Fruit fly (Drosophila melanogaster): ENCODE data around the gene CG14969.
A peak's percentile ranks its signal among the peaks of the same experiment; 100 is the strongest.

Gene CG14969

DNA sequence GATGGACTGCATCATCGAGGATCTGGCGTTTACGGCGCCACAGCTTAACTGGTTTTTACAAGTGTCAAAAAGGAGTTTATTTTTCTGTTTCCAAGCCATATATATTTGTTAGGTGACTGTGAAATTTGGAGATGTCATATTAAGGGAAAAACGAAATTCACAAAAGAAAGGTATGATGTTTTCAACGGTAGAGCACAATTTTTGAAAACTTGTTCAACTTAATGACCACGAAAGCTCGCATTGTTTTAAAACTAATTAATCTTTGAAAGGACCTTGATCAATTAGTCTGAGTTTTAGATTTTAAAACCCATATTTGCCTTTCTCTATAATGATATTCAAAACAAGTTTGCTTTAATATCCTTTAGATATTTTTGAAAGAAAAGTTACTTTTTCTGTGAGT lies 6.0 kb downstream of the CG14969 start, which contains the start of gene Strip:
Strip (minus strand) TSS at position 101 of the 400 bp plus-strand sequence.
- no peak for TF ChIP-seq so (GFP tag; IDR thresholded peaks at IDR 0.05)
- no peak for TF ChIP-seq CG34224 (GFP tag; IDR thresholded peaks at IDR 0.05; ENCODE audit: partially characterized antibody)
- no peak for TF ChIP-seq dimm (GFP tag; IDR thresholded peaks at IDR 0.05)
- no peak for TF ChIP-seq CG12155 (GFP tag; optimal IDR thresholded peaks at IDR 0.05)
- no peak for TF ChIP-seq exex (tag; optimal IDR thresholded peaks at IDR 0.05)
- no peak for TF ChIP-seq pzg (GFP tag; optimal IDR thresholded peaks at IDR 0.05)

DNA sequence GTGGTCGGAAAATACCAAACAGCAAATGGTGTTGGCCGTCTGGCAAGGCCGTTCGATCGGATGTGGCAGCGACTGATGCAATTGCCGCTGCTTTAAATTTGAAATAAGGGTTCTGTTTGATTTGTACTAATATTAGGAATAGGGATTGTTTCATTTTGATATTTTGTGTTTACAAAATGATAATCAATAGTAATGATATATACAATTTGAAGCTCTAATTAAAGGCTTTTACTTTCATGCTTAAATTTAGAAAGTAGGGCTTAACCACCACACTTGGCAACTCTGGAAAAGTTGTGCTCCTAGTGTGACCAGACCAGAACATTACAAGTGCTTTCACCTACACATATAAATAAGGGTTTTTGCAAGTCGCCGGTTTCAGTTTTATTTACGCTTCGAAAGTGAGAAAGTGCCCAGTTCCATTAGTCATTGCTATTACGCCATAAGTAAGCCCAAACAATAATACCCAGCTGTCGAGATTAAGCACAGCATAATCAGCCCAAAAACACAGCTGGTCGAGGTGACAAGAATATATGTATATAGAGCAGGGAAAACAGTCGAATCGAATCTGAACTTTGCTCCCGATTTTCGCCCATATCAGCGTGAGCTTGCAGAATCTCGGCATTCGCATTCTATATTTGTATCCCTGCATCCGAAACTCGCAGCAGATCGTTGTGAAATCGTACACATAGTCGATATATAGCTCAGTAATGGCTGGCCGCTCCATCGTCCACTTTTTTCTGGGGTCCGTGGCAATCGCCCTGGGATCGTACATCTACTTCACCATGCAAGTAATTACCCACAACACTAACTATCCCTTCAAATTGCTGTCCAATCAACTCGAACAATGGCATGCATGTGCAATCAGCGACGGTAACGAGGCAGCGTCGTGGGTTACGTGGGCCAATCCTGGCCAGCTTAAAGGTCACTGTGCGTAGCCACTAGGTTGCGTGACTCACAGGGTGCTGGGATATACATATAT lies 8.6 kb downstream of the CG14969 start, which contains the start of gene Gtpx:
Gtpx (plus strand) TSS at position 341 of the 979 bp plus-strand sequence.
- no peak for TF ChIP-seq CG7357 (GFP tag; IDR thresholded peaks at IDR 0.05)
- no peak for TF ChIP-seq eyg (GFP tag; optimal IDR thresholded peaks at IDR 0.05)
- TF ChIP-seq Atf3 (GFP tag; optimal IDR thresholded peaks at IDR 0.05), result peak; percentile 12
- peak; percentile 14 for TF ChIP-seq Ssrp (tag; optimal IDR thresholded peaks at IDR 0.05)
- peak; percentile 70 for TF ChIP-seq sug (tag; optimal IDR thresholded peaks at IDR 0.05)
- no peak for TF ChIP-seq abd-A (tag; optimal IDR thresholded peaks at IDR 0.05)
- TF ChIP-seq tna (GFP tag; IDR thresholded peaks at IDR 0.05; ENCODE audit: partially characterized antibody), result no peak
- TF ChIP-seq nmo (GFP tag; optimal IDR thresholded peaks at IDR 0.05), result peak; percentile 76
- TF ChIP-seq disco-r (GFP tag; optimal IDR thresholded peaks at IDR 0.05), result no peak
- TF ChIP-seq GATAe (GFP tag; conservative IDR thresholded peaks at IDR 0.05), result no peak
- TF ChIP-seq sna (GFP tag; IDR thresholded peaks at IDR 0.05; ENCODE audit: partially characterized antibody), result no peak
- TF ChIP-seq hbn (GFP tag; IDR thresholded peaks at IDR 0.05; ENCODE audit: partially characterized antibody), result no peak
- no peak for TF ChIP-seq CG4707 (GFP tag; optimal IDR thresholded peaks at IDR 0.05)
- no peak for TF ChIP-seq sc (optimal IDR thresholded peaks at IDR 0.05)
- no peak for TF ChIP-seq sc (GFP tag; optimal IDR thresholded peaks at IDR 0.05)
- TF ChIP-seq lab (GFP tag; optimal IDR thresholded peaks at IDR 0.05), result no peak
- no peak for TF ChIP-seq CG8089 (GFP tag; optimal IDR thresholded peaks at IDR 0.05)
- TF ChIP-seq CG13775 (GFP tag; optimal IDR thresholded peaks at IDR 0.05), result peak; percentile 48
- no peak for TF ChIP-seq CG1792 (GFP tag; optimal IDR thresholded peaks at IDR 0.05)
- peak; percentile 28; the same call in 1 of the 3 replicates for TF ChIP-seq dysf (GFP tag; IDR thresholded peaks at IDR 0.05)
- TF ChIP-seq CG34224 (GFP tag; IDR thresholded peaks at IDR 0.05; ENCODE audit: partially characterized antibody), result no peak
- no peak for TF ChIP-seq Atf-2 (GFP tag; optimal IDR thresholded peaks at IDR 0.05)
- no peak for TF ChIP-seq ase (GFP tag; IDR thresholded peaks at IDR 0.05)
- TF ChIP-seq CG15696 (tag; optimal IDR thresholded peaks at IDR 0.05), result no peak
- no peak for TF ChIP-seq nau (GFP tag; optimal IDR thresholded peaks at IDR 0.05)
- peak; percentile 11 for TF ChIP-seq Ets65A (GFP tag)
- no peak for TF ChIP-seq ato (GFP tag; IDR thresholded peaks at IDR 0.05; ENCODE audit: partially characterized antibody)
- no peak for TF ChIP-seq CG10565 (GFP tag; optimal IDR thresholded peaks at IDR 0.05)
- peak; percentile 61 for TF ChIP-seq CHES-1-like (GFP tag; optimal IDR thresholded peaks at IDR 0.05)
- TF ChIP-seq chif (GFP tag; optimal IDR thresholded peaks at IDR 0.05), result peak in 1 of 2 experiments; percentile 37
- peak; percentile 20 for TF ChIP-seq kay (GFP tag; optimal IDR thresholded peaks at IDR 0.05)
- TF ChIP-seq CG10267 (tag; optimal IDR thresholded peaks at IDR 0.05), result peak; percentile 53
- peak; percentile 41 for TF ChIP-seq PHDP (tag; optimal IDR thresholded peaks at IDR 0.05)
- TF ChIP-seq Sry-δ (GFP tag; optimal IDR thresholded peaks at IDR 0.05), result peak; percentile 26
- TF ChIP-seq Gug (GFP tag; IDR thresholded peaks at IDR 0.05), result no peak
- TF ChIP-seq Adf1 (GFP tag; IDR thresholded peaks at IDR 0.05), result 0 out of 2 replicates have a peak, but pooled peaks have one; percentile 16
- TF ChIP-seq ab (GFP tag; optimal IDR thresholded peaks at IDR 0.05), result peak; percentile 6
- TF ChIP-seq CG9817 (tag; optimal IDR thresholded peaks at IDR 0.05), result peak; percentile 65
- peak; percentile 32 for TF ChIP-seq CG18476 (GFP tag; optimal IDR thresholded peaks at IDR 0.05)
- TF ChIP-seq slp2 (GFP tag; optimal IDR thresholded peaks at IDR 0.05), result no peak
- TF ChIP-seq CG9215 (GFP tag; IDR thresholded peaks at IDR 0.05), result no peak
- TF ChIP-seq E2f1 (GFP tag; IDR thresholded peaks at IDR 0.05), result no peak
